Fruit fly (Drosophila melanogaster) whole organism: ENCODE results near the gene CG12702.

Source experiments
- CG8478 ChIP-seq: fragments of >200 bp; optimal IDR thresholded peaks from 2 replicates; lab custom pipeline; 2018; ENCODE audit warnings: inconsistent platforms
- Dll ChIP-seq: fragments of >200 bp; optimal IDR thresholded peaks from 2 replicates; lab custom pipeline; 2017
- EcR ChIP-seq, 2 experiments: fragments of >200 bp; optimal IDR thresholded peaks; 2 replicates each; lab custom pipeline; 2017; ENCODE audit warnings: missing biosample characterization in 2 of 2, missing genetic modification characterization in 2 of 2, missing genetic modification reagents in 2 of 2
- pan ChIP-seq: fragments of >200 bp; optimal IDR thresholded peaks from 2 replicates; lab custom pipeline; 2017
- psq ChIP-seq: fragments of >200 bp; optimal IDR thresholded peaks from 2 replicates; lab custom pipeline; 2017
- usp ChIP-seq: fragments of >200 bp; optimal IDR thresholded peaks from 2 replicates; lab custom pipeline; 2017; ENCODE audit warnings: missing biosample characterization, missing genetic modification characterization, mixed read lengths

DNA sequence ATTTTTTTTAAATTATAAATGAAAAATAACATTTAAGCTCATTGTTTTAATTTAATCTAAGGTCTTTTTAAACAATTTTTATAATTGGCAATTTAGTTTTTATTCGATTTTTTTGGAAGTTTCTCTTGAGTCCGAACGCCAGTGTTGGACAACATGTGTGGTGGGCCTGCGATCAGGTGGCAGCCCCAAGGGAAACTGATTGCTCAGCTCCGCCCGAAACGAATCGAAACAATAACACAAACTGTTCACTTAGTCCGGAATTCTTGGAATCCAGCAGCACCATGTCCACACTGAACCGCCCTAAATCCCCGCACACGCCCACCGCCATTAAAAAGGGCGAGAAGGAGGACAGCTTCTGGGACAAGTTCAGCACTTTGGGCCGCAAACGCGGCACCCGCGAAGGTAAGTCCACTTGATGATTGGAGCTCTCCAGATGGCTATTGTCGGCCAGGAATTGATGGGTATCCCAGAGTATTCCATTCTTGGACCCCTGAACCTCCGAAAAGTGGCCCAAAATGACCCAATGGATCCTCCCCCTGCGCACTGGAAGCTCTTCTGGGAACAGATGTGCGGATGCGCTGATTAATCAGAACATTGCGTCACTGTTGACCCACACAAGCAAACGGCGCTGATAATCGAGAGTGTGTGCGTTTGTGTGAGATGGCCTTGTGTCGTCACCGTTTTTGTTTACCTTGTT is 18.6 kb downstream of the CG12702 start, which contains the start of gene parvin:
- TF ChIP-seq Dll (lab: Kevin White, UChicago) (no peak), usp (no peak), EcR (GFP tag; optimal IDR thresholded peaks at IDR 0.05; lab: Kevin White, UChicago) (no peak), pan (lab: Kevin White, UChicago) (no peak), CG8478 (no peak), psq (no peak)
